Worm (Caenorhabditis elegans): ENCODE data around the gene ZC196.8.

DNA sequence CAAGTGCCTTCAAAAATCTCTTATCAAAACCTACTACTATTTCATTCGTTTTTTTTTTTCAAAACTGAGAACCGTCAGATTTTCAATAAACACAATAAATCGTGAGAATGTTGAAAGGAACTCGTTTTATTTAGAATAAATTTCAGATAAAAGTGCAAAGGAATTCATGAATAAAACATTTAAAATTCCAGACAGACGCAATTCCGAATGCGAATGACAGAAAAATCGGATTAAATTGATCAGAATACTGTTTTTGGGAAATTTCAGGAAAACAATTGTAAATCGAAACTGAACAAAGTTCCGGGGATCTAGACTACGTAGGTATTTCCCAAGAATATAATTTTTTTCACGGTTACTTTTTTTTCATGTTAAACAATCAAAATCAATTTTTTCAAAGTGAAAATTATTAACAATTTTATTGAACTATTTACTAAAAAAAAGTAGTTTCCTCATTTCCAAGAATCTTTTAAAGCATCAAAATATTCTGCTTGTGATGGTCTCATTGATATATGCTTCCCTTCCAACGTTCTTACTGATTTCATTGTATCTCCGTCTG is 50.4 kb downstream of the ZC196.8 start:
- TF ChIP-seq cog-1 (tag; optimal IDR thresholded peaks at IDR 0.05), result no peak
- TF ChIP-seq tab-1 (GFP tag; IDR thresholded peaks at IDR 0.05), result no peak
- TF ChIP-seq med-1 (GFP tag; optimal IDR thresholded peaks at IDR 0.05; ENCODE audit: insufficient read depth), result no peak
- no peak for TF ChIP-seq ref-1 (GFP tag; conservative IDR thresholded peaks at IDR 0.05)
- no peak for TF ChIP-seq T22C8.4 (GFP tag; IDR thresholded peaks at IDR 0.05)
- no peak for TF ChIP-seq flt-1 (GFP tag; IDR thresholded peaks at IDR 0.05)
- no peak for TF ChIP-seq ztf-29 (GFP tag; IDR thresholded peaks at IDR 0.05)

Measured in whole organism, midembryonic.